Worm (Caenorhabditis elegans) whole organism, young adult: ENCODE measurements around the gene mrpl-36.

Source experiments
- T26A5.8 ChIP-seq: sonication (generic microtip); optimal IDR thresholded peaks from 2 replicates; lab custom pipeline; 2016; ENCODE audit warnings: missing genetic modification characterization, missing compliant biosample characterization
- unc-62 ChIP-seq: fragments of 150-350 bp; optimal IDR thresholded peaks from 2 replicates; lab custom pipeline; 2014; ENCODE audit warnings: missing biosample characterization, missing genetic modification reagents, missing genetic modification characterization

- TF ChIP-seq unc-62 = no peak
- TF ChIP-seq T26A5.8 = no peak
Measured at ce11 chrIII:9827163-9827951, 20.6 kb downstream of the mrpl-36 start, which contains the start of the genes ZK632.10 and ZK632.11.
